Fruit fly (Drosophila melanogaster) whole organism, embryonic: ENCODE results near the gene Arl8.
A peak's percentile ranks its signal among the peaks of the same experiment; 100 is the strongest.

Source experiments
- Adf1 ChIP-seq: fragments of 200-800 bp; sonication (Bioruptor generic); IDR thresholded peaks from 2 replicates; pipeline ENCODE4 v1.3.6; 2022; ENCODE audit warnings: missing biosample characterization, missing genetic modification characterization
- CG10654 ChIP-seq: fragments of 200-800 bp; sonication (Bioruptor generic); optimal IDR thresholded peaks from 2 replicates; lab custom pipeline; 2016; ENCODE audit warnings: missing biosample characterization, missing genetic modification characterization
- CG15011 ChIP-seq: fragments of 200-800 bp; sonication (Bioruptor generic); optimal IDR thresholded peaks from 3 replicates; lab custom pipeline; 2018; ENCODE audit warnings: missing biosample characterization, mild to moderate bottlenecking, missing genetic modification characterization
- CG1529 ChIP-seq: fragments of 200-800 bp; sonication (Bioruptor generic); optimal IDR thresholded peaks from 3 replicates; lab custom pipeline; 2018; ENCODE audit warnings: missing biosample characterization, missing genetic modification characterization
- CG1603 ChIP-seq: fragments of 200-800 bp; sonication (Bioruptor generic); optimal IDR thresholded peaks from 2 replicates; lab custom pipeline; 2019; ENCODE audit warnings: missing biosample characterization, mild to moderate bottlenecking, missing genetic modification characterization, moderate library complexity
- CG16813 ChIP-seq: fragments of 200-800 bp; sonication (Bioruptor generic); IDR thresholded peaks from 3 replicates; pipeline ENCODE4 v1.3.6; 2022; ENCODE audit warnings: missing biosample characterization, missing genetic modification characterization; ENCODE audit not compliant: partially characterized antibody
- CG16863 ChIP-seq: fragments of 200-800 bp; sonication (Bioruptor generic); optimal IDR thresholded peaks from 3 replicates; lab custom pipeline; 2016; ENCODE audit warnings: missing biosample characterization, missing genetic modification characterization
- CG17359 ChIP-seq: fragments of 200-800 bp; sonication (Bioruptor generic); optimal IDR thresholded peaks from 3 replicates; lab custom pipeline; 2018; ENCODE audit warnings: missing biosample characterization, mild to moderate bottlenecking, missing genetic modification characterization, moderate library complexity
- CG17385 ChIP-seq: fragments of 200-800 bp; sonication (Bioruptor generic); optimal IDR thresholded peaks from 3 replicates; lab custom pipeline; 2018; ENCODE audit warnings: missing biosample characterization, mild to moderate bottlenecking, missing genetic modification characterization
- CG17568 ChIP-seq: fragments of 200-800 bp; sonication (Bioruptor generic); optimal IDR thresholded peaks from 2 replicates; lab custom pipeline; 2018; ENCODE audit warnings: missing biosample characterization, mild to moderate bottlenecking, missing genetic modification characterization, moderate library complexity
- CG1832 ChIP-seq: fragments of 200-800 bp; sonication (Bioruptor generic); optimal IDR thresholded peaks from 2 replicates; lab custom pipeline; 2017; ENCODE audit warnings: missing biosample characterization, mild to moderate bottlenecking, missing genetic modification characterization, inconsistent platforms
- CG30403 ChIP-seq: fragments of 200-800 bp; sonication (Bioruptor generic); optimal IDR thresholded peaks from 3 replicates; lab custom pipeline; 2016; ENCODE audit warnings: missing biosample characterization, missing genetic modification characterization
- CG34224 ChIP-seq: fragments of 200-800 bp; sonication (Bioruptor generic); IDR thresholded peaks from 3 replicates; pipeline ENCODE4 v1.3.6; 2022; ENCODE audit warnings: missing biosample characterization, missing genetic modification characterization; ENCODE audit not compliant: partially characterized antibody
- CG34422 ChIP-seq: fragments of 200-800 bp; sonication (Bioruptor generic); IDR thresholded peaks from 3 replicates; pipeline ENCODE4 v1.3.6; 2022; ENCODE audit warnings: missing biosample characterization, missing genetic modification characterization
- CG3995 ChIP-seq: fragments of 200-800 bp; sonication (Bioruptor generic); optimal IDR thresholded peaks from 3 replicates; lab custom pipeline; 2016; ENCODE audit warnings: missing biosample characterization, missing genetic modification characterization
- CG4282 ChIP-seq: fragments of 200-800 bp; sonication (Bioruptor generic); optimal IDR thresholded peaks from 2 replicates; lab custom pipeline; 2016; ENCODE audit warnings: missing biosample characterization, missing genetic modification characterization
- CG6272 ChIP-seq: fragments of 200-800 bp; sonication (Bioruptor generic); IDR thresholded peaks from 2 replicates; pipeline ENCODE4 v1.3.6; 2022; ENCODE audit warnings: missing biosample characterization, missing genetic modification characterization
- CG7556 ChIP-seq: fragments of 200-800 bp; sonication (Bioruptor generic); optimal IDR thresholded peaks from 2 replicates; lab custom pipeline; 2017; ENCODE audit warnings: missing biosample characterization, mild to moderate bottlenecking, missing genetic modification characterization
- CG7987 ChIP-seq: fragments of 200-800 bp; sonication (Bioruptor generic); optimal IDR thresholded peaks from 2 replicates; lab custom pipeline; 2018; ENCODE audit warnings: missing biosample characterization, mild to moderate bottlenecking, missing genetic modification characterization, moderate library complexity
- CG8290 ChIP-seq, 3 experiments: fragments of 200-800 bp; sonication (Bioruptor generic); optimal IDR thresholded peaks; 2 replicates each; lab custom pipeline; 2016 to 2019; ENCODE audit warnings: missing biosample characterization in 3 of 3, missing genetic modification characterization in 3 of 3, mild to moderate bottlenecking in 2 of 3, moderate library complexity in 1 of 3
- CG8388 ChIP-seq: fragments of 200-800 bp; sonication (Bioruptor generic); optimal IDR thresholded peaks from 2 replicates; lab custom pipeline; 2019; ENCODE audit warnings: missing biosample characterization, mild to moderate bottlenecking, missing genetic modification characterization, moderate library complexity
- Dip3 ChIP-seq: fragments of 200-800 bp; sonication (Bioruptor generic); optimal IDR thresholded peaks from 3 replicates; lab custom pipeline; 2016; ENCODE audit warnings: missing biosample characterization, missing genetic modification characterization
- Doc3 ChIP-seq: fragments of 200-800 bp; sonication (Bioruptor generic); IDR thresholded peaks from 3 replicates; pipeline ENCODE4 v1.3.6; 2022; ENCODE audit warnings: missing biosample characterization, missing genetic modification characterization; ENCODE audit not compliant: partially characterized antibody
- ERR ChIP-seq: fragments of 200-800 bp; sonication (Bioruptor generic); optimal IDR thresholded peaks from 2 replicates; lab custom pipeline; 2016; ENCODE audit warnings: missing biosample characterization, missing genetic modification characterization
- Hr78 ChIP-seq, 2 experiments: fragments of 200-800 bp in 1 of 2; fragments of >200 bp in 1 of 2; sonication (Bioruptor generic) in 1 of 2; optimal IDR thresholded peaks; 2 replicates each; lab custom pipeline; 2017 to 2019; ENCODE audit warnings: missing biosample characterization in 2 of 2, missing genetic modification characterization in 2 of 2, mild to moderate bottlenecking in 1 of 2, moderate library complexity in 1 of 2
- Med ChIP-seq: fragments of 200-800 bp; sonication (Bioruptor generic); peaks from one replicate; lab custom pipeline; 2016; ENCODE audit warnings: missing biosample characterization, missing genetic modification characterization, mild to moderate bottlenecking, inconsistent platforms, moderate library complexity
- Meics ChIP-seq: fragments of 200-800 bp; sonication (Bioruptor generic); optimal IDR thresholded peaks from 2 replicates; lab custom pipeline; 2017; ENCODE audit warnings: missing biosample characterization, mild to moderate bottlenecking, missing genetic modification characterization
- Nf-YB ChIP-seq: fragments of 200-800 bp; sonication (Bioruptor generic); optimal IDR thresholded peaks from 3 replicates; lab custom pipeline; 2019; ENCODE audit warnings: missing biosample characterization, mild to moderate bottlenecking, missing genetic modification characterization, moderate library complexity
- Rx ChIP-seq: fragments of 200-800 bp; sonication (Bioruptor generic); IDR thresholded peaks from 2 replicates; pipeline ENCODE4 v1.3.6; 2022; ENCODE audit warnings: missing biosample characterization, missing genetic modification characterization
- Sox102F ChIP-seq: fragments of 200-800 bp; sonication (Bioruptor generic); optimal IDR thresholded peaks from 2 replicates; lab custom pipeline; 2018; ENCODE audit warnings: missing biosample characterization, mild to moderate bottlenecking, missing genetic modification characterization, moderate library complexity
- az2 ChIP-seq: fragments of 200-800 bp; sonication (Bioruptor generic); optimal IDR thresholded peaks from 3 replicates; lab custom pipeline; 2016; ENCODE audit warnings: missing biosample characterization, missing genetic modification characterization
- bab2 ChIP-seq: fragments of 200-800 bp; sonication (Bioruptor generic); optimal IDR thresholded peaks from 2 replicates; lab custom pipeline; 2016; ENCODE audit warnings: missing biosample characterization, missing genetic modification characterization
- bcd ChIP-seq: fragments of 200-800 bp; sonication (Bioruptor generic); optimal IDR thresholded peaks from 2 replicates; lab custom pipeline; 2017; ENCODE audit warnings: missing biosample characterization, mild to moderate bottlenecking, missing genetic modification characterization
- caup ChIP-seq: fragments of 200-800 bp; sonication (Bioruptor generic); optimal IDR thresholded peaks from 3 replicates; lab custom pipeline; 2017; ENCODE audit warnings: missing biosample characterization, mild to moderate bottlenecking, missing genetic modification characterization, moderate library complexity; ENCODE audit not compliant: severe bottlenecking
- cwo ChIP-seq: fragments of 200-800 bp; sonication (Bioruptor generic); optimal IDR thresholded peaks from 3 replicates; lab custom pipeline; 2017; ENCODE audit warnings: missing biosample characterization, missing genetic modification characterization, mild to moderate bottlenecking, moderate library complexity, missing genetic modification reagents
- fd96Cb ChIP-seq: fragments of 200-800 bp; sonication (Bioruptor generic); optimal IDR thresholded peaks from 2 replicates; lab custom pipeline; 2018; ENCODE audit warnings: missing biosample characterization, mild to moderate bottlenecking, missing genetic modification characterization, moderate library complexity
- gfzf ChIP-seq: fragments of 200-800 bp; sonication (Bioruptor generic); optimal IDR thresholded peaks from 2 replicates; lab custom pipeline; 2016; ENCODE audit warnings: missing biosample characterization, mild to moderate bottlenecking, missing genetic modification characterization, moderate library complexity
- grau ChIP-seq: fragments of 200-800 bp; optimal IDR thresholded peaks from 3 replicates; lab custom pipeline; 2019; ENCODE audit warnings: missing biosample characterization, mild to moderate bottlenecking, missing genetic modification characterization, moderate library complexity
- her ChIP-seq: fragments of 200-800 bp; sonication (Bioruptor generic); optimal IDR thresholded peaks from 2 replicates; lab custom pipeline; 2016; ENCODE audit warnings: missing biosample characterization, missing genetic modification characterization
- mam ChIP-seq: fragments of 200-800 bp; sonication (Bioruptor generic); optimal IDR thresholded peaks from 3 replicates; lab custom pipeline; 2016; ENCODE audit warnings: missing biosample characterization, missing genetic modification characterization
- mld ChIP-seq: fragments of 200-800 bp; sonication (Bioruptor generic); IDR thresholded peaks from 3 replicates; pipeline ENCODE4 v1.3.6; 2022; ENCODE audit warnings: missing biosample characterization, missing genetic modification characterization; ENCODE audit not compliant: partially characterized antibody
- stwl ChIP-seq: fragments of 200-800 bp; sonication (Bioruptor generic); optimal IDR thresholded peaks from 3 replicates; lab custom pipeline; 2018; ENCODE audit warnings: missing biosample characterization, mild to moderate bottlenecking, missing genetic modification characterization, moderate library complexity
- tio ChIP-seq: fragments of 200-800 bp; sonication (Bioruptor generic); optimal IDR thresholded peaks from 2 replicates; lab custom pipeline; 2017; ENCODE audit warnings: missing biosample characterization, missing genetic modification characterization, inconsistent platforms
- tna ChIP-seq: fragments of 200-800 bp; sonication (Bioruptor generic); IDR thresholded peaks from 2 replicates; pipeline ENCODE4 v1.3.6; 2022; ENCODE audit warnings: missing biosample characterization, missing genetic modification characterization; ENCODE audit not compliant: partially characterized antibody
- toy ChIP-seq: fragments of 200-800 bp; sonication (Bioruptor generic); IDR thresholded peaks from 2 replicates; pipeline ENCODE4 v1.3.6; 2022; ENCODE audit warnings: missing biosample characterization, missing genetic modification characterization
- trem ChIP-seq: fragments of 200-800 bp; optimal IDR thresholded peaks from 3 replicates; lab custom pipeline; 2019; ENCODE audit warnings: missing biosample characterization, mild to moderate bottlenecking, missing genetic modification characterization, moderate library complexity
- zen ChIP-seq: fragments of 200-800 bp; sonication (Bioruptor generic); optimal IDR thresholded peaks from 3 replicates; lab custom pipeline; 2018; ENCODE audit warnings: missing biosample characterization, mild to moderate bottlenecking, missing genetic modification characterization, moderate library complexity
- zf30C ChIP-seq: fragments of 200-800 bp; sonication (Bioruptor generic); optimal IDR thresholded peaks from 3 replicates; lab custom pipeline; 2018; ENCODE audit warnings: missing biosample characterization, mild to moderate bottlenecking, missing genetic modification characterization

The Arl8 gene

dm6 chr3R:8140628-8141372 is 14.4 kb downstream of the Arl8 start (continued):
- TF ChIP-seq mld (peak; percentile 83; the same call in 1 of the 3 replicates), CG34422 (GFP tag; lab: Robert Waterston, UW) (no peak), Meics (GFP tag; lab: Kevin White, UChicago) (no peak), CG34224 (GFP tag; lab: Robert Waterston, UW) (peak; percentile 60; the same call in 2 of the 3 replicates), tna (GFP tag; lab: Robert Waterston, UW) (peak; percentile 62), CG1603 (tag; lab: Kevin White, UChicago) (no peak), CG17385 (no peak), CG17568 (GFP tag; lab: Kevin White, UChicago) (no peak), gfzf (no peak), tio (GFP tag; lab: Kevin White, UChicago) (no peak), CG17359 (no peak), ERR (GFP tag; lab: Kevin White, UChicago) (no peak), az2 (GFP tag; lab: Kevin White, UChicago) (no peak), grau (tag; lab: Kevin White, UChicago) (no peak), CG7556 (GFP tag; lab: Kevin White, UChicago) (no peak), Dip3 (GFP tag; lab: Kevin White, UChicago) (no peak), fd96Cb (tag; lab: Kevin White, UChicago) (no peak), Med (GFP tag; lab: Kevin White, UChicago) (peak; percentile 30), CG6272 (GFP tag; lab: Robert Waterston, UW) (no peak), CG4282 (no peak), Doc3 (GFP tag; lab: Robert Waterston, UW) (peak; percentile 35; the same call in 1 of the 3 replicates), trem (tag; lab: Kevin White, UChicago) (no peak), CG3995 (GFP tag; lab: Kevin White, UChicago) (no peak), CG10654 (no peak), zen (tag; lab: Kevin White, UChicago) (peak; percentile 51), CG8290 (GFP tag; optimal IDR thresholded peaks at IDR 0.05; lab: Kevin White, UChicago) (no peak), CG8290 (tag; optimal IDR thresholded peaks at IDR 0.05; lab: Kevin White, UChicago) (no peak), bcd (no peak), CG16863 (GFP tag; lab: Kevin White, UChicago) (no peak), CG15011 (no peak), CG1832 (GFP tag; lab: Kevin White, UChicago) (no peak), CG30403 (GFP tag; lab: Kevin White, UChicago) (no peak), CG7987 (GFP tag; lab: Kevin White, UChicago) (no peak), CG16813 (GFP tag; lab: Robert Waterston, UW) (peak; percentile 85), Rx (GFP tag; lab: Robert Waterston, UW) (no peak), Hr78 (GFP tag; optimal IDR thresholded peaks at IDR 0.05; lab: Kevin White, UChicago) (no peak), toy (GFP tag; lab: Robert Waterston, UW) (no peak), mam (GFP tag; lab: Kevin White, UChicago) (no peak), Adf1 (GFP tag; lab: Robert Waterston, UW) (no peak), bab2 (GFP tag; lab: Kevin White, UChicago) (no peak), caup (GFP tag; lab: Kevin White, UChicago) (no peak), zf30C (GFP tag; lab: Kevin White, UChicago) (no peak), her (no peak), stwl (tag; lab: Kevin White, UChicago) (no peak), Nf-YB (no peak), cwo (GFP tag; lab: Kevin White, UChicago) (no peak), CG1529 (GFP tag; lab: Kevin White, UChicago) (no peak), CG8388 (no peak), Sox102F (GFP tag; lab: Kevin White, UChicago) (no peak)
